Fruit fly (Drosophila melanogaster): Measurements from ENCODE around the gene CG43131.

DNA sequence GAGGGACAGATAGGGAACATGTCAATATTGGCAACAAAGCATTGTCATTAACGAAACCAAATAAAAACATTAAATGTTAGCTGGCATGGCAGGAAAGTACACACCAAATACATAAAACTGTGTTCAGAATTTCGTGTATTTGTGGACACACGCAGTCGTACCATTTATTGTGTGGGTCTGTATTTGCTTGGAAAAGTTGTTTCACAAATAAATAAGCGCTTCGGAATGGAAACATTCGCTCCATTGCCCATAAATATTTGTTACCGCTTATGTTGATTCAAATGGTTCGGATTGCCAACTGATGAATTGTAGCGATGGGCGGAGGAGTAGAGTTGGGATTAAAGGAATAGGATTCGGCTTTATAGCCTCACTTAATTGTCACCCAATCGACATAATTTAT, 944 bp downstream of the CG43131 start:
- no peak for TF ChIP-seq Myc (optimal IDR thresholded peaks at IDR 0.05)
- TF ChIP-seq h (optimal IDR thresholded peaks at IDR 0.05): no peak
